Fruit fly (Drosophila melanogaster): Measurements from ENCODE around the gene CG18417.
A peak's percentile ranks its signal among the peaks of the same experiment; 100 is the strongest.

DNA sequence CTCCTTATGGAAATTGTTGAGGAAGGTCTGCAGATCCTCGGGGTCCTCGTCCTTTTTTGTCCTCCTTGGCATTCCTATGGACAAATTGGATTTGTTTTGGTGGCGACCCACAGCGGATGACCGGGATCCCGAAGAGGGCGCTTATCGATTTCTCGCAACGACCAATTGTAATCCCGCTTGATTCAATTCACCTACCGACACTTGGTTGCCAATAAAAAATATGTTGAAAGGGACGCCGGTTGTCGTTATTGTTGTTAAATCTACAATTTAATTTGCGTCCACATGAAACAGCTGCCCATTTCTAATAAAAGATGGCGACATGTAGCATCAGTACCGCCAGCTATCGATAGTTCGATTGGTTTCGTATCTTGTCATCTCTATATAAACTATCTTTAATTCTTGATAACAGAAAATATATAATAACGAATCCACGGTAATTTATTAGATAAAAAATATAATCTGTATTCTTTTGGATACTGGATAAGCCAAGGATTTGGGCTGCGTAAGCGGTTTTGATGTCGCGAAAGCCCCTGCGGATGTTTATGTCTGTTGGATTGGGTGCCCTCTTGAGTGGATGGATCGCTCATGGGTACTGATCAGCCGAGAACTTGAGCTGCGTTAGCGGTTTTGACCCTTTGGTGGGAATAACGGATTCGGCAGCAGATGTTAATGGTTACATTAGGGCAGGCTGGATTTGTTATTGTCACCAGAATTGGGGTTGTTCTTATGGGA is 43.3 kb upstream of the CG18417 start, which contains the start of gene CTCF:
- TF ChIP-seq Asciz (GFP tag; optimal IDR thresholded peaks at IDR 0.05) (peak; percentile 53), CG12299 (tag; optimal IDR thresholded peaks at IDR 0.05) (no peak), Tbp (GFP tag; optimal IDR thresholded peaks at IDR 0.05) (peak; percentile 49), CG9817 (tag; optimal IDR thresholded peaks at IDR 0.05) (peak; percentile 16), Jarid2 (GFP tag; optimal IDR thresholded peaks at IDR 0.05) (no peak), bab2 (GFP tag; optimal IDR thresholded peaks at IDR 0.05) (peak; percentile 13), insv (GFP tag; optimal IDR thresholded peaks at IDR 0.05) (peak in 1 of 2 experiments; percentile 50), chif (GFP tag; optimal IDR thresholded peaks at IDR 0.05) (peak in 1 of 2 experiments; percentile 50)

All from whole organism, embryonic.